Worm (Caenorhabditis elegans) whole organism, L4 larva: Measurements from ENCODE around the gene C04G6.2.

Source experiments
- F44E2.7 ChIP-seq: fragments of 200-800 bp; sonication (Bioruptor generic); IDR thresholded peaks from 2 replicates; pipeline ENCODE4 v2.1.2; 2022; ENCODE audit warnings: missing genetic modification characterization, missing compliant biosample characterization
- ZK546.5 ChIP-seq, 2 experiments: sonication (generic microtip); optimal IDR thresholded peaks; 2 replicates each; lab custom pipeline; 2017; ENCODE audit warnings: missing biosample characterization in 2 of 2, missing genetic modification characterization in 2 of 2
- ceh-32 ChIP-seq: sonication (generic microtip); optimal IDR thresholded peaks from 2 replicates; lab custom pipeline; 2016; ENCODE audit warnings: mild to moderate bottlenecking, missing genetic modification characterization, missing compliant biosample characterization; ENCODE audit not compliant: poor library complexity
- ces-1 ChIP-seq: fragments of 150-350 bp; sonication (generic microtip); optimal IDR thresholded peaks from 4 replicates; lab custom pipeline; 2014; ENCODE audit warnings: missing biosample characterization, missing genetic modification reagents, missing genetic modification characterization
- fos-1 ChIP-seq: fragments of 150-350 bp; optimal IDR thresholded peaks from 2 replicates; lab custom pipeline; 2014; ENCODE audit warnings: missing biosample characterization, missing genetic modification characterization
- nhr-102 ChIP-seq: sonication (generic microtip); optimal IDR thresholded peaks from 2 replicates; lab custom pipeline; 2016; ENCODE audit warnings: mild to moderate bottlenecking, missing genetic modification characterization, moderate library complexity, missing compliant biosample characterization
- unc-62 ChIP-seq, 3 experiments: fragments of 150-350 bp in 1 of 3; sonication (generic microtip); optimal IDR thresholded peaks in 2 of 3; peaks in 1 of 3; 1 replicate in 1 of 3; 2 replicates in 2 of 3; lab custom pipeline; 2014 to 2017; ENCODE audit warnings: missing biosample characterization in 3 of 3, missing genetic modification characterization in 3 of 3, missing genetic modification reagents in 3 of 3, missing genotype in 1 of 3
- ztf-11 ChIP-seq: fragments of 150-350 bp; optimal IDR thresholded peaks from 2 replicates; lab custom pipeline; 2014; ENCODE audit warnings: missing biosample characterization, missing genetic modification characterization

DNA sequence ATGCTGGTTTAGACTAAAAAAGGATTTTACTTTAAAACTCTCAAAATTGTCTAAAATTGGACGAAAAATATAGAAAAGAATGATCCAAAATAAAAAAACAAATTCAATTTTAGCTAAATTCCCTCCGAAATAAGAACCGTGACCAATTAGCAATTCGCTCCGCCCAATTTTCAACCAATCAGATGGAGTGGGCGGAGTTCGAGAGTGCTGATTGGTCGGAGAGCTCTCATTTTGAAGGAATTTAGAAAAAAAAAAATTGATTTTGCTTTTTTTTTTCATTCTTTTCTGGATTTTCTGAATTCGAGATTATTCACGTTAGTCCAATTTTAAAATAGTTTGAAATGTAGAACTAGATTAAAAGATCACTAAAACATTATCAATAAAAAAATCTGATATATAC, 6.0 kb downstream of the C04G6.2 start:
- no peak for TF ChIP-seq ztf-11 (tag; lab: Kevin White, UChicago)
- TF ChIP-seq ces-1 (GFP tag; lab: Kevin White, UChicago), result no peak
- TF ChIP-seq F44E2.7 (GFP tag; lab: Robert Waterston, UW), result no peak
- no peak for TF ChIP-seq fos-1 (tag; lab: Kevin White, UChicago)
- no peak for TF ChIP-seq nhr-102
- peak in 1 of 2 experiments; percentile 73 for TF ChIP-seq unc-62 (GFP tag; optimal IDR thresholded peaks at IDR 0.05 in 1 of 2; lab: Kevin White, UChicago)
- TF ChIP-seq unc-62 (tag; optimal IDR thresholded peaks at IDR 0.05; lab: Kevin White, UChicago), result no peak
- no peak for TF ChIP-seq ceh-32
- TF ChIP-seq ZK546.5 (tag; optimal IDR thresholded peaks at IDR 0.05; lab: Kevin White, UChicago), result no peak
